Fruit fly (Drosophila melanogaster): Measurements from ENCODE around the gene Ccp84Ae.

Ccp84Ae gene

DNA sequence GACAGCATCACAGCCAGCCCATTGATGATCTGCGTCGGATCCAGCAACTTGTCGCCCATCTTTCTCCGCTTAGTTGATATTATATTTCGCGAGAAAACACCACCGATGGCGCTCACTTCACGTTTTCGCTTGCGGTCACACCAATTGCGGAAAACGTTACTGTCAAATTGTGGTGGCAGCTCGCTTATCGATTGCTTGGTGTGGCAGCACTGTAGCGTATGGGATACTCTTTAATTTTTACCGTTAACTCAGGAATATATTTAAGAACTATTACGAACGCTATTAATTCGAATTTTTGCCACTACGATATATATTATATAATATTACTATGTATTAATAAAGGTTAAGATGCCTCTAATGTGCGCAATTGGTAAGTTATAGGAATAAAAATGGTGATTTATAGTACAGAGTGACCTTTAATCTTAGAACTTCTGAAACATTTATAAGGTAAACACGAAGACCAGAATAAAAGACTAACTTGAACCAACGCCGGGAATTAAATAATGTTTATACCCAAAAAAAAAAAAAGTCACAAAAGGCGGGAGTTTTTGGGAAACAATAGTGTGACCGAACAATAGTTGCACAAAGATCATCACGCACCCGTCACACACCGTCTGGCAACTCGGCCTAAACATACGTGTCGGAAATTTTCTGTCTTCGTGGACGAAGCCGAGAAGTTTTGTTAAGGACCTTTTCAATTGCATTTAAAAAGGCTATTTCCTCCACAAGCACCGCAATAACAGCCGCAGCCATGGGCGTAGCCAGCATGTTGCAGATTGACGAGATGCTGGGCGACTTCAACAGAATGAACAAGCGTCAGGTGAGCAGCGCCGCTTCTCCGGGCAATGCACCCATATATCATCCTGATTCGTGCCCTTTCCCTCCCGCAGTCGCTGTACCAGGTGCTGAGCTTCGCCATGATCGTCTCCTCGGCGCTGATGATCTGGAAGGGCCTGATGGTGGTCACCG lies 34.0 kb downstream of the Ccp84Ae start, which contains the start of the genes CG1307 and twr (continued):
- TF ChIP-seq Chrac-16 (GFP tag; optimal IDR thresholded peaks at IDR 0.05): peak; percentile 24
- peak; percentile 76 for TF ChIP-seq gfzf (GFP tag; optimal IDR thresholded peaks at IDR 0.05)
- TF ChIP-seq insv (GFP tag; optimal IDR thresholded peaks at IDR 0.05): peak in 1 of 2 experiments; percentile 19
- no peak for TF ChIP-seq gsb (GFP tag; IDR thresholded peaks at IDR 0.05)
- peak; percentile 24; the same call in 1 of the 3 replicates for TF ChIP-seq Aef1 (GFP tag; IDR thresholded peaks at IDR 0.05)
- TF ChIP-seq CG11456 (GFP tag; IDR thresholded peaks at IDR 0.05): peak; percentile 60; the same call in 1 of the 3 replicates
- TF ChIP-seq CG10209 (GFP tag; optimal IDR thresholded peaks at IDR 0.05): peak; percentile 11
- TF ChIP-seq CG3065 (GFP tag; optimal IDR thresholded peaks at IDR 0.05): no peak
- no peak for TF ChIP-seq CG10959 (GFP tag; IDR thresholded peaks at IDR 0.05)
- no peak for TF ChIP-seq CG11723 (GFP tag; optimal IDR thresholded peaks at IDR 0.05)
- 0 out of 3 replicates have a peak, but pooled peaks have one; percentile 17 for TF ChIP-seq CG6791 (GFP tag; IDR thresholded peaks at IDR 0.05; ENCODE audit: partially characterized antibody)
- TF ChIP-seq grau (tag; optimal IDR thresholded peaks at IDR 0.05): no peak
- no peak for TF ChIP-seq ro (GFP tag; IDR thresholded peaks at IDR 0.05)
- TF ChIP-seq MTF-1 (GFP tag; optimal IDR thresholded peaks at IDR 0.05; ENCODE audit: borderline replicate concordance): peak; percentile 18
- peak; percentile 31; the same call in 1 of the 2 replicates for TF ChIP-seq CG14441 (GFP tag; IDR thresholded peaks at IDR 0.05)
- TF ChIP-seq zfh1 (GFP tag; IDR thresholded peaks at IDR 0.05): peak; percentile 31; the same call in 1 of the 3 replicates
- TF ChIP-seq ssp (GFP tag; IDR thresholded peaks at IDR 0.05): peak; percentile 51; the same call in 1 of the 2 replicates
- TF ChIP-seq CG12155 (GFP tag; optimal IDR thresholded peaks at IDR 0.05): peak; percentile 27
- TF ChIP-seq Nf-YB (GFP tag; optimal IDR thresholded peaks at IDR 0.05): peak; percentile 15
- TF ChIP-seq chn (GFP tag; optimal IDR thresholded peaks at IDR 0.05): no peak
- no peak for TF ChIP-seq CG6175 (GFP tag; IDR thresholded peaks at IDR 0.05)
- TF ChIP-seq CG15514 (GFP tag; optimal IDR thresholded peaks at IDR 0.05): peak; percentile 65
- TF ChIP-seq CG13624 (GFP tag; optimal IDR thresholded peaks at IDR 0.05): no peak
- TF ChIP-seq nom (GFP tag; optimal IDR thresholded peaks at IDR 0.05): no peak
- no peak for TF ChIP-seq danr (GFP tag; IDR thresholded peaks at IDR 0.05)
- TF ChIP-seq CG31365 (tag; optimal IDR thresholded peaks at IDR 0.05): no peak
- no peak for TF ChIP-seq Atf6 (GFP tag; IDR thresholded peaks at IDR 0.05)
- no peak for TF ChIP-seq Optix (GFP tag; IDR thresholded peaks at IDR 0.05)
- TF ChIP-seq cad (GFP tag; optimal IDR thresholded peaks at IDR 0.05): no peak
- peak; percentile 93 for TF ChIP-seq Ets65A (GFP tag)
- TF ChIP-seq GATAe (GFP tag; conservative IDR thresholded peaks at IDR 0.05): no peak
- TF ChIP-seq NC2α (GFP tag; optimal IDR thresholded peaks at IDR 0.05): no peak
- TF ChIP-seq CG3847 (GFP tag; IDR thresholded peaks at IDR 0.05): peak; percentile 22; the same call in 1 of the 2 replicates
- TF ChIP-seq lmd (GFP tag; IDR thresholded peaks at IDR 0.05): 0 out of 2 replicates have a peak, but pooled peaks have one; percentile 26
- peak; percentile 55 for TF ChIP-seq CG2116 (GFP tag; optimal IDR thresholded peaks at IDR 0.05)
- TF ChIP-seq pros (GFP tag; optimal IDR thresholded peaks at IDR 0.05): no peak
- no peak for TF ChIP-seq sug (tag; optimal IDR thresholded peaks at IDR 0.05)
- TF ChIP-seq CG6689 (GFP tag; IDR thresholded peaks at IDR 0.05): peak; percentile 41
- peak; percentile 50 for TF ChIP-seq Fer2 (tag; optimal IDR thresholded peaks at IDR 0.05)
- TF ChIP-seq Taf1 (GFP tag; IDR thresholded peaks at IDR 0.05): no peak
- no peak for TF ChIP-seq odd (GFP tag; optimal IDR thresholded peaks at IDR 0.05)
- TF ChIP-seq Mad (GFP tag; optimal IDR thresholded peaks at IDR 0.05): peak; percentile 7
- no peak for TF ChIP-seq C15 (GFP tag; IDR thresholded peaks at IDR 0.05)
- no peak for TF ChIP-seq CG13123 (GFP tag; optimal IDR thresholded peaks at IDR 0.05)
- TF ChIP-seq CG8765 (GFP tag; IDR thresholded peaks at IDR 0.05): no peak
- TF ChIP-seq otp (GFP tag; IDR thresholded peaks at IDR 0.05): no peak
- TF ChIP-seq Elba2 (GFP tag; optimal IDR thresholded peaks at IDR 0.05): no peak
- no peak for TF ChIP-seq CG10366 (GFP tag; IDR thresholded peaks at IDR 0.05)
- no peak for TF ChIP-seq CG8359 (GFP tag; optimal IDR thresholded peaks at IDR 0.05; ENCODE audit: borderline replicate concordance)
